Worm (Caenorhabditis elegans) whole organism, L4 larva: ENCODE measurements around the gene F54H12.8.
"Not testable (repeated sequence)": the region's sequence is repeated elsewhere in the genome, so short reads cannot be mapped to it uniquely, and the experiment has no call there.

Experiments used
- Y75B8A.6 ChIP-seq: fragments of 200-800 bp; sonication (Bioruptor generic); IDR thresholded peaks from 2 replicates; pipeline ENCODE4 v1.3.6; 2022; ENCODE audit warnings: missing genetic modification reagents, missing genetic modification characterization, missing compliant biosample characterization
- ZK337.2 ChIP-seq: fragments of 200-800 bp; sonication (Bioruptor generic); IDR thresholded peaks from 2 replicates; pipeline ENCODE4 v1.3.6; 2022; ENCODE audit warnings: missing genetic modification reagents, missing genetic modification characterization, missing compliant biosample characterization
- aly-2 ChIP-seq: sonication (generic microtip); optimal IDR thresholded peaks from 2 replicates; lab custom pipeline; 2018; ENCODE audit warnings: missing biosample characterization, missing genetic modification characterization
- ama-1 ChIP-seq: fragments of 150-350 bp; optimal IDR thresholded peaks from 2 replicates; lab custom pipeline; 2014; ENCODE audit warnings: inconsistent platforms, mixed read lengths
- arid-1 ChIP-seq: fragments of 200-800 bp; sonication (Bioruptor generic); conservative IDR thresholded peaks from 2 replicates; pipeline ENCODE4 v1.3.6; 2022; ENCODE audit warnings: missing genetic modification reagents, missing genetic modification characterization, missing compliant biosample characterization
- attf-4 ChIP-seq: sonication (generic microtip); optimal IDR thresholded peaks from 3 replicates; lab custom pipeline; 2017; ENCODE audit warnings: missing biosample characterization, missing genetic modification characterization
- daf-16 ChIP-seq, 3 experiments: sonication (generic microtip); optimal IDR thresholded peaks; 2 replicates each; lab custom pipeline; 2016 to 2017; ENCODE audit warnings: missing genetic modification characterization in 3 of 3, missing genetic modification reagents in 3 of 3, mild to moderate bottlenecking in 2 of 3, missing compliant biosample characterization in 2 of 3, missing biosample characterization in 1 of 3, moderate library complexity in 1 of 3
- daf-19 ChIP-seq: fragments of 200-800 bp; sonication (Bioruptor generic); conservative IDR thresholded peaks from 2 replicates; pipeline ENCODE4 v1.3.6; 2022; ENCODE audit warnings: missing genetic modification characterization, missing compliant biosample characterization
- daf-8 ChIP-seq: fragments of 200-800 bp; sonication (Bioruptor generic); IDR thresholded peaks from 2 replicates; pipeline ENCODE4 v1.3.6; 2022; ENCODE audit warnings: missing genetic modification characterization, missing compliant biosample characterization
- dmd-9 ChIP-seq: fragments of 200-800 bp; sonication (Bioruptor generic); IDR thresholded peaks from 2 replicates; pipeline ENCODE4 v1.3.6; 2022; ENCODE audit warnings: missing genetic modification reagents, missing genetic modification characterization, missing compliant biosample characterization
- dpl-1 ChIP-seq: fragments of 150-350 bp; optimal IDR thresholded peaks from 2 replicates; lab custom pipeline; 2014; ENCODE audit warnings: missing biosample characterization, missing genetic modification reagents, missing genetic modification characterization
- dve-1 ChIP-seq: sonication (generic microtip); optimal IDR thresholded peaks from 2 replicates; lab custom pipeline; 2017; ENCODE audit warnings: antibody characterized with exemption, mild to moderate bottlenecking, missing genetic modification characterization, missing compliant biosample characterization; ENCODE audit not compliant: insufficient read depth
- egl-27 ChIP-seq: sonication (generic microtip); optimal IDR thresholded peaks from 3 replicates; lab custom pipeline; 2017; ENCODE audit warnings: missing biosample characterization, missing genetic modification reagents, missing genetic modification characterization
- hlh-30 ChIP-seq: sonication (generic microtip); optimal IDR thresholded peaks from 2 replicates; lab custom pipeline; 2017; ENCODE audit warnings: antibody characterized with exemption, mild to moderate bottlenecking, missing genetic modification characterization, missing compliant biosample characterization; ENCODE audit not compliant: insufficient read depth
- lin-1 ChIP-seq: fragments of 200-800 bp; sonication (Bioruptor generic); IDR thresholded peaks from 2 replicates; pipeline ENCODE4 v1.3.6; 2022; ENCODE audit warnings: missing genetic modification reagents, missing genetic modification characterization, missing compliant biosample characterization
- lin-29 ChIP-seq: fragments of 200-800 bp; sonication (Bioruptor generic); IDR thresholded peaks from 2 replicates; pipeline ENCODE4 v1.3.6; 2022; ENCODE audit warnings: missing genetic modification reagents, missing genetic modification characterization, missing compliant biosample characterization
- lin-38 ChIP-seq: fragments of 200-800 bp; sonication (Bioruptor generic); IDR thresholded peaks from 2 replicates; pipeline ENCODE4 v1.3.6; 2022; ENCODE audit warnings: missing genetic modification reagents, missing genetic modification characterization, missing compliant biosample characterization
- lsy-2 ChIP-seq, 2 experiments: fragments of 150-350 bp in 1 of 2; sonication (generic microtip) in 1 of 2; optimal IDR thresholded peaks; 2 replicates each; lab custom pipeline; 2014 to 2017; ENCODE audit warnings: missing biosample characterization in 2 of 2, missing genetic modification characterization in 2 of 2
- mdl-1 ChIP-seq, 2 experiments: fragments of 150-350 bp in 1 of 2; sonication (generic microtip) in 1 of 2; optimal IDR thresholded peaks; 2 replicates each; lab custom pipeline; 2014 to 2017; ENCODE audit warnings: missing biosample characterization in 2 of 2, missing genetic modification characterization in 2 of 2
- mxl-2 ChIP-seq: fragments of 200-800 bp; sonication (Bioruptor generic); conservative IDR thresholded peaks from 2 replicates; pipeline ENCODE4 v1.3.6; 2022; ENCODE audit warnings: missing genetic modification reagents, missing genetic modification characterization, missing compliant biosample characterization
- mxl-3 ChIP-seq: fragments of 200-800 bp; sonication (Bioruptor generic); optimal IDR thresholded peaks from 2 replicates; lab custom pipeline; 2018; ENCODE audit warnings: mild to moderate bottlenecking, missing genetic modification characterization, missing compliant biosample characterization
- nhr-11 ChIP-seq: fragments of 150-350 bp; optimal IDR thresholded peaks from 2 replicates; lab custom pipeline; 2014; ENCODE audit warnings: missing biosample characterization, missing genetic modification characterization
- nhr-25 ChIP-seq: sonication (generic microtip); optimal IDR thresholded peaks from 2 replicates; lab custom pipeline; 2017; ENCODE audit warnings: missing genetic modification characterization, mild to moderate bottlenecking, missing compliant biosample characterization, antibody characterized with exemption, moderate library complexity, borderline replicate concordance; ENCODE audit not compliant: insufficient read depth
- nhr-28 ChIP-seq: fragments of 150-350 bp; optimal IDR thresholded peaks from 2 replicates; lab custom pipeline; 2014; ENCODE audit warnings: missing biosample characterization, missing genetic modification characterization
- nhr-48 ChIP-seq: sonication (generic microtip); optimal IDR thresholded peaks from 2 replicates; lab custom pipeline; 2016; ENCODE audit warnings: mild to moderate bottlenecking, missing genetic modification characterization, missing compliant biosample characterization
- nhr-77 ChIP-seq: fragments of 150-350 bp; optimal IDR thresholded peaks from 2 replicates; lab custom pipeline; 2014; ENCODE audit warnings: missing biosample characterization, missing genetic modification characterization
- sdz-12 ChIP-seq: fragments of 200-800 bp; sonication (Bioruptor generic); optimal IDR thresholded peaks from 2 replicates; lab custom pipeline; 2018; ENCODE audit warnings: mild to moderate bottlenecking, missing genetic modification characterization, missing compliant biosample characterization
- spr-1 ChIP-seq: sonication (generic microtip); optimal IDR thresholded peaks from 2 replicates; lab custom pipeline; 2016; ENCODE audit warnings: mild to moderate bottlenecking, missing genetic modification characterization, missing compliant biosample characterization
- tag-97 ChIP-seq: fragments of 200-800 bp; sonication (Bioruptor generic); IDR thresholded peaks from 2 replicates; pipeline ENCODE4 v1.3.6; 2022; ENCODE audit warnings: missing genetic modification characterization, missing compliant biosample characterization
- unc-62 ChIP-seq, 3 experiments: fragments of 150-350 bp in 1 of 3; sonication (generic microtip); optimal IDR thresholded peaks in 2 of 3; peaks in 1 of 3; 1 replicate in 1 of 3; 2 replicates in 2 of 3; lab custom pipeline; 2014 to 2017; ENCODE audit warnings: missing biosample characterization in 3 of 3, missing genetic modification characterization in 3 of 3, missing genetic modification reagents in 3 of 3, missing genotype in 1 of 3
- zag-1 ChIP-seq: fragments of 150-350 bp; optimal IDR thresholded peaks from 2 replicates; lab custom pipeline; 2014; ENCODE audit warnings: missing biosample characterization, missing genetic modification characterization
- ztf-7 ChIP-seq: fragments of 150-350 bp; optimal IDR thresholded peaks from 2 replicates; lab custom pipeline; 2014; ENCODE audit warnings: missing biosample characterization, missing genetic modification characterization

F54H12.8 gene

ce11 chrIII:7964281-7964680 is 4.7 kb downstream of the F54H12.8 start, which contains the start of gene F54H12.2:
TSS of gene F54H12.2 (plus strand) at chrIII:7964581.
- TF ChIP-seq mxl-2 (GFP tag; lab: Robert Waterston, UW); egl-27 (tag; lab: Kevin White, UChicago); nhr-48 (tag; lab: Kevin White, UChicago): not testable (repeated sequence)
- TF ChIP-seq, all 104 proteins: peak for 0; not testable (repeated sequence) for 104

- TF ChIP-seq daf-19 (GFP tag; lab: Robert Waterston, UW); zag-1 (tag; lab: Kevin White, UChicago); nhr-48 (tag; lab: Kevin White, UChicago): not testable (repeated sequence)
Measured at ce11 chrIII:7962641-7963040, 6.4 kb downstream of the F54H12.8 start, which contains the start of gene F54H12.4. TSS of gene F54H12.4 (minus strand) at chrIII:7962741.

- peak; percentile 54 for TF ChIP-seq lin-38
- TF ChIP-seq lin-1, result 0 out of 2 replicates have a peak, but pooled peaks have one; percentile 44
- TF ChIP-seq arid-1 (GFP tag; lab: Robert Waterston, UW), result peak; percentile 24; the same call in 1 of the 2 replicates
Measured at ce11 chrIII:7958922-7959609, 10.0 kb downstream of the F54H12.8 start, which contains the start of gene F54H12.10. TSS of gene F54H12.10 (minus strand) at chrIII:7958972.

ce11 chrIII:7958085-7958484 is 10.9 kb downstream of the F54H12.8 start, which contains the start of gene C29E4.11:
TSS of gene C29E4.11 (minus strand) at chrIII:7958114.
- TF ChIP-seq tag-97 (GFP tag; lab: Robert Waterston, UW) (no peak), dmd-9 (no peak), daf-16 (GFP tag; optimal IDR thresholded peaks at IDR 0.05; lab: Kevin White, UChicago) (no peak), daf-16 (tag; optimal IDR thresholded peaks at IDR 0.05; lab: Kevin White, UChicago) (no peak), lsy-2 (tag; optimal IDR thresholded peaks at IDR 0.05; lab: Kevin White, UChicago) (peak in 1 of 2 experiments; percentile 41), mxl-3 (no peak), daf-8 (GFP tag; lab: Robert Waterston, UW) (no peak), hlh-30 (peak; percentile 5), spr-1 (tag; lab: Kevin White, UChicago) (no peak), dve-1 (tag; lab: Kevin White, UChicago) (peak; percentile 15)

ce11 chrIII:7956965-7957364 is 12.1 kb downstream of the F54H12.8 start, which contains the start of gene C29E4.9:
TSS of gene C29E4.9 (minus strand) at chrIII:7957065.
- TF ChIP-seq Y75B8A.6 (GFP tag; lab: Robert Waterston, UW), result no peak
- TF ChIP-seq sdz-12 (GFP tag; lab: Kevin White, UChicago), result no peak
- no peak for TF ChIP-seq lin-29 (GFP tag; lab: Robert Waterston, UW)
- TF ChIP-seq nhr-48 (tag; lab: Kevin White, UChicago), result no peak
- no peak for TF ChIP-seq tag-97 (GFP tag; lab: Robert Waterston, UW)
- TF ChIP-seq aly-2 (tag; lab: Kevin White, UChicago), result no peak
- no peak for TF ChIP-seq mdl-1 (tag; optimal IDR thresholded peaks at IDR 0.05; lab: Kevin White, UChicago)
- no peak for TF ChIP-seq nhr-77
- no peak for TF ChIP-seq nhr-11 (tag; lab: Kevin White, UChicago)
- TF ChIP-seq unc-62 (GFP tag; optimal IDR thresholded peaks at IDR 0.05 in 1 of 2; lab: Kevin White, UChicago), result no peak
- no peak for TF ChIP-seq unc-62 (tag; optimal IDR thresholded peaks at IDR 0.05; lab: Kevin White, UChicago)
- TF ChIP-seq ztf-7 (tag; lab: Kevin White, UChicago), result no peak
- no peak for TF ChIP-seq dpl-1 (GFP tag; lab: Kevin White, UChicago)
- no peak for TF ChIP-seq ZK337.2 (GFP tag; lab: Robert Waterston, UW)
- TF ChIP-seq attf-4, result no peak
- TF ChIP-seq nhr-25 (tag; lab: Kevin White, UChicago), result no peak
- no peak for TF ChIP-seq nhr-28 (tag; lab: Kevin White, UChicago)
- no peak for TF ChIP-seq ama-1 (lab: Kevin White, UChicago)
- TF ChIP-seq, all 104 proteins: peak for 0
